Worm (Caenorhabditis elegans): ENCODE data around the gene nhr-273.

Gene nhr-273

DNA sequence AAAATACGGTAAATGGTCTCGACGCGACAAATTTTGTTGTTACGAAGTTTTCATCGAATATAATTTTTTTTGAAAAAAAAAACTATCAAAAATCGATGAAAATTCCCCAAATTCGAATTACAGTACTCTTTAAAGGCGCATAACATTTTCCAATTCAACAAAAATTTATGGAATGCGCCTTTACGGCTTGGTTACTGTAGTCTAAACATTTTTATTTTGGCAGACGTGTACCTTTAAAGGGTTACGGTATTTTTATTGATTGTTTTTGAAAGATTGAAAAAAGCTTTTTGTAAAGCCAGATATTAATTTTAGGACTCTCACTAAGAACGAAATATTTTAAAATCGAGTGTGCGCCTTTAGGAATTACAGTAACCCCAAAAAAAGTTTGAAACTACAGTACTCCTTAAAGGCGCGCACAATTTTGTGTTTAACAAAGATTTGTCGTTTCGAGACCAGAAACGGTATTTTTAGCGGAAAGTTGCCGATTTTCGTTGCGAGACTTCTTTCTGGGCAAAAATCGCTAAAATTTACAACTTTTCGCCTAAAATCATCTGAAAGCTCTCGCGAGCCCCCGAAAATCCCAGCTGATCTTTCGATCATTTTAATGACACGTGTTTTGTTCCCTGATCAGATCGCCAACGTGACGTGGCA is 39.0 kb downstream of the nhr-273 start:
- TF ChIP-seq syd-9 (tag; optimal IDR thresholded peaks at IDR 0.05) (no peak), hlh-15 (tag; optimal IDR thresholded peaks at IDR 0.05) (no peak), lin-11 (tag; optimal IDR thresholded peaks at IDR 0.05) (no peak), ceh-22 (tag; optimal IDR thresholded peaks at IDR 0.05) (no peak), sox-4 (tag; optimal IDR thresholded peaks at IDR 0.05) (no peak), ceh-30 (tag; optimal IDR thresholded peaks at IDR 0.05) (no peak), T23F11.4 (GFP tag; optimal IDR thresholded peaks at IDR 0.05) (no peak), odd-2 (tag; optimal IDR thresholded peaks at IDR 0.05) (no peak)

DNA sequence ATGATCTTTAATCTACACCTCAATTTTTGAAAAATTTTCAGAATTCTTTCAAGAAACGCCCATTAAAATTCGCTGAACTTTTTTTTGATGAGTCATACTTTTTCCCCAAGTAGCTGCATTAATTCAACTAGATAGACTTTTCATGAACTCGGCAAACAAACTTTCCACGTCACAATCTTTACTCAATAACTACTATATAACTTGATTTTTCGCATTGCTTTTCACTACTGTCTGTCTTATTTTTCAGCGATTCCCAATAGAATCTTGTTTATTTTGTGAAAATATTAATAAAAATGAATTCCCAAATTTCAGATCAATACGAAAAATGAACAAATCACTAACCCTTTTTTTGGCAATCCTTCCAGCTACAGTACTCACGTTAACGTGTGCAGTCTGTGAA is 43.2 kb downstream of the nhr-273 start, which contains the start of gene T05C1.1:
Gene T05C1.1, plus strand, starts transcription at position 301 of the 400 bp plus-strand sequence.
- no peak for TF ChIP-seq nfya-1 (tag; optimal IDR thresholded peaks at IDR 0.05)
- TF ChIP-seq hlh-8 (tag; optimal IDR thresholded peaks at IDR 0.05): no peak
- TF ChIP-seq unc-55 (GFP tag; optimal IDR thresholded peaks at IDR 0.05): no peak
- no peak for TF ChIP-seq T23F11.4 (GFP tag; optimal IDR thresholded peaks at IDR 0.05)
- no peak for TF ChIP-seq ceh-6 (GFP tag; optimal IDR thresholded peaks at IDR 0.05)
- TF ChIP-seq tbx-7 (tag; optimal IDR thresholded peaks at IDR 0.05): no peak
- no peak for TF ChIP-seq ceh-30 (tag; optimal IDR thresholded peaks at IDR 0.05)
- no peak for TF ChIP-seq odd-2 (tag; optimal IDR thresholded peaks at IDR 0.05)

DNA sequence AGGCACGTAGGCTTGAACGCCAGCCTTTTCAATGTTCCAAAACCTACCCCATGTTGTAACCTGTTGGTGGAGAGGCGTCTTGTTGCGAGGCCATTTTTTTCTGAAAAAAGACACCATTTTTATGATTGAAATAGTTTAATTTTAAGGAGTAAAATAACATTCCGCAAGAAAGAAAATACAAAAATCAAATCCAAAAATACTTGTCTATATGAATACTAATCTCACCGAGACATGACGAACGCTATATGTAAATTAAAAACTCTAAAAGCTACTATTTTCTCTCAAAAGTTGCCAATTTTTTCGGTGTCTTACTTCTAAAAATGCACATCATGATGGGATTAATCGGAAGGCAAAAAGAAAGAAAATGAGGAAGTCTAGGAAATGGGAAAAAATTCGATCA is 46.9 kb downstream of the nhr-273 start, which contains the start of gene T05C1.2:
Gene T05C1.2, minus strand, starts transcription at position 101 of the 400 bp plus-strand sequence.
- TF ChIP-seq hlh-8 (tag; optimal IDR thresholded peaks at IDR 0.05) (no peak), sox-2 (GFP tag; IDR thresholded peaks at IDR 0.05) (no peak), fax-1 (tag; optimal IDR thresholded peaks at IDR 0.05) (no peak), fkh-10 (GFP tag; optimal IDR thresholded peaks at IDR 0.05) (no peak), Y22D7AL.16 (tag; optimal IDR thresholded peaks at IDR 0.05) (no peak), ceh-48 (tag; optimal IDR thresholded peaks at IDR 0.05) (no peak), unc-42 (tag; optimal IDR thresholded peaks at IDR 0.05) (no peak), ceh-9 (tag; optimal IDR thresholded peaks at IDR 0.05) (no peak), pqm-1 (tag; optimal IDR thresholded peaks at IDR 0.05) (no peak), unc-3 (GFP tag; conservative IDR thresholded peaks at IDR 0.05) (no peak), unc-3 (tag; optimal IDR thresholded peaks at IDR 0.05) (no peak), hlh-13 (GFP tag; optimal IDR thresholded peaks at IDR 0.05) (no peak), ama-1 (optimal IDR thresholded peaks at IDR 0.05) (no peak), ceh-45 (GFP tag; IDR thresholded peaks at IDR 0.05) (no peak), pha-4 (tag; optimal IDR thresholded peaks at IDR 0.05) (no peak), odd-2 (tag; optimal IDR thresholded peaks at IDR 0.05) (no peak), che-1 (tag; optimal IDR thresholded peaks at IDR 0.05) (no peak), ceh-6 (GFP tag; optimal IDR thresholded peaks at IDR 0.05) (no peak), ceh-30 (tag; optimal IDR thresholded peaks at IDR 0.05) (no peak), pros-1 (tag; optimal IDR thresholded peaks at IDR 0.05) (no peak), ahr-1 (tag; optimal IDR thresholded peaks at IDR 0.05) (no peak)

Data from whole organism, late embryonic.